Worm (Caenorhabditis elegans) whole organism, early embryonic: ENCODE results near the gene nhr-122.

Experiments used
- B0310.2 ChIP-seq: sonication (generic microtip); optimal IDR thresholded peaks from 2 replicates; lab custom pipeline; 2016; ENCODE audit warnings: mild to moderate bottlenecking, missing genetic modification characterization, missing compliant biosample characterization
- F13C5.2 ChIP-seq: sonication (generic microtip); optimal IDR thresholded peaks from 2 replicates; lab custom pipeline; 2017; ENCODE audit warnings: mild to moderate bottlenecking, missing genetic modification characterization, inconsistent platforms, missing compliant biosample characterization
- aly-1 ChIP-seq: sonication (generic microtip); optimal IDR thresholded peaks from 2 replicates; lab custom pipeline; 2016; ENCODE audit warnings: missing genetic modification characterization, missing compliant biosample characterization
- ama-1 ChIP-seq: fragments of 150-350 bp; optimal IDR thresholded peaks from 2 replicates; lab custom pipeline; 2014
- ceh-36 ChIP-seq: sonication (generic microtip); optimal IDR thresholded peaks from 2 replicates; lab custom pipeline; 2016; ENCODE audit warnings: missing genetic modification characterization, inconsistent platforms, missing compliant biosample characterization
- flt-1 ChIP-seq: fragments of 200-800 bp; sonication (Bioruptor generic); IDR thresholded peaks from 2 replicates; pipeline ENCODE4 v1.3.6; 2022; ENCODE audit warnings: missing genetic modification characterization, missing compliant biosample characterization
- hmg-4 ChIP-seq: fragments of 200-800 bp; sonication (Bioruptor generic); optimal IDR thresholded peaks from 2 replicates; lab custom pipeline; 2018; ENCODE audit warnings: mild to moderate bottlenecking, missing genetic modification characterization, missing compliant biosample characterization
- pes-1 ChIP-seq: fragments of 200-800 bp; sonication (Bioruptor generic); IDR thresholded peaks from 2 replicates; pipeline ENCODE4 v1.3.6; 2022; ENCODE audit warnings: missing genetic modification reagents, missing genetic modification characterization, missing compliant biosample characterization
- scrt-1 ChIP-seq: fragments of 200-800 bp; sonication (Bioruptor generic); IDR thresholded peaks from 2 replicates; pipeline ENCODE4 v1.3.6; 2022; ENCODE audit warnings: missing genetic modification characterization, missing compliant biosample characterization
- sea-1 ChIP-seq: fragments of 200-800 bp; sonication (Bioruptor generic); conservative IDR thresholded peaks from 2 replicates; pipeline ENCODE4 v1.3.6; 2022; ENCODE audit warnings: missing genetic modification characterization, missing compliant biosample characterization
- tbx-37 ChIP-seq: fragments of 200-800 bp; sonication (Bioruptor generic); conservative IDR thresholded peaks from 2 replicates; pipeline ENCODE4 v1.3.6; 2022; ENCODE audit warnings: missing genetic modification reagents, missing genetic modification characterization, missing compliant biosample characterization
- tra-4 ChIP-seq: sonication (generic microtip); optimal IDR thresholded peaks from 2 replicates; lab custom pipeline; 2017; ENCODE audit warnings: missing genetic modification characterization, missing compliant biosample characterization

ce11 chrIV:1595802-1596201 is 17.9 kb upstream of the nhr-122 start, which contains the start of gene npp-8:
- TF ChIP-seq sea-1 (GFP tag; lab: Robert Waterston, UW) (peak; percentile 84), hmg-4 (GFP tag; lab: Kevin White, UChicago) (peak; percentile 82), pes-1 (GFP tag; lab: Robert Waterston, UW) (peak; percentile 84), flt-1 (GFP tag; lab: Robert Waterston, UW) (peak; percentile 62), ama-1 (lab: Kevin White, UChicago) (no peak), ceh-36 (tag; lab: Kevin White, UChicago) (peak; percentile 85), B0310.2 (tag; lab: Kevin White, UChicago) (peak; percentile 68), tra-4 (tag; lab: Kevin White, UChicago) (peak; percentile 1), aly-1 (tag; lab: Kevin White, UChicago) (peak; percentile 8), F13C5.2 (tag; lab: Kevin White, UChicago) (peak; percentile 97), scrt-1 (peak; percentile 81), tbx-37 (GFP tag; lab: Robert Waterston, UW) (peak; percentile 58; the same call in 1 of the 2 replicates)
